Worm (Caenorhabditis elegans) whole organism, late embryonic: ENCODE results near the gene idpa-3.

Source experiments
- C08G9.2 ChIP-seq: sonication (generic microtip); optimal IDR thresholded peaks from 2 replicates; lab custom pipeline; 2016; ENCODE audit warnings: mild to moderate bottlenecking, missing genetic modification characterization, moderate library complexity, missing compliant biosample characterization
- K02D7.2 ChIP-seq: sonication (generic microtip); optimal IDR thresholded peaks from 2 replicates; lab custom pipeline; 2017; ENCODE audit warnings: mild to moderate bottlenecking, missing genetic modification characterization, missing compliant biosample characterization
- T23F11.4 ChIP-seq: fragments of 200-800 bp; sonication (Bioruptor generic); optimal IDR thresholded peaks from 2 replicates; lab custom pipeline; 2018; ENCODE audit warnings: mild to moderate bottlenecking, missing genetic modification characterization, missing compliant biosample characterization
- ama-1 ChIP-seq: fragments of 150-350 bp; optimal IDR thresholded peaks from 2 replicates; lab custom pipeline; 2014
- ceh-2 ChIP-seq: sonication (generic microtip); optimal IDR thresholded peaks from 2 replicates; lab custom pipeline; 2016; ENCODE audit warnings: missing genotype, missing genetic modification characterization, missing compliant biosample characterization
- hlh-30 ChIP-seq: sonication (generic microtip); optimal IDR thresholded peaks from 2 replicates; lab custom pipeline; 2017; ENCODE audit warnings: antibody characterized with exemption, missing genetic modification characterization, missing compliant biosample characterization; ENCODE audit not compliant: insufficient read depth
- nfya-1 ChIP-seq: sonication (generic microtip); optimal IDR thresholded peaks from 2 replicates; lab custom pipeline; 2017; ENCODE audit warnings: missing genetic modification characterization, mild to moderate bottlenecking, missing compliant biosample characterization, antibody characterized with exemption, moderate library complexity
- odd-2 ChIP-seq: sonication (generic microtip); optimal IDR thresholded peaks from 2 replicates; lab custom pipeline; 2017; ENCODE audit warnings: antibody characterized with exemption, mild to moderate bottlenecking, missing genetic modification characterization, missing compliant biosample characterization
- pha-4 ChIP-seq: fragments of 150-350 bp; optimal IDR thresholded peaks from 2 replicates; lab custom pipeline; 2018; ENCODE audit warnings: missing biosample characterization, missing genetic modification reagents, missing genetic modification characterization
- pqm-1 ChIP-seq: sonication (generic microtip); optimal IDR thresholded peaks from 2 replicates; lab custom pipeline; 2016; ENCODE audit warnings: missing genetic modification characterization, missing compliant biosample characterization
- ref-2 ChIP-seq: sonication (generic microtip); optimal IDR thresholded peaks from 2 replicates; lab custom pipeline; 2016; ENCODE audit warnings: missing genetic modification characterization, missing compliant biosample characterization
- sox-4 ChIP-seq: sonication (generic microtip); optimal IDR thresholded peaks from 2 replicates; lab custom pipeline; 2017; ENCODE audit warnings: mild to moderate bottlenecking, missing genetic modification characterization, inconsistent platforms, missing compliant biosample characterization
- unc-3 ChIP-seq, 2 experiments: fragments of 200-800 bp in 1 of 2; sonication (Bioruptor generic) in 1 of 2; sonication (generic microtip) in 1 of 2; conservative IDR thresholded peaks in 1 of 2; optimal IDR thresholded peaks in 1 of 2; 2 replicates each; pipeline versions ENCODE4 v1.3.6 to Lab custom; 2016 to 2022; ENCODE audit warnings: missing compliant biosample characterization in 2 of 2, missing genetic modification characterization in 2 of 2, missing genetic modification reagents in 1 of 2

- TF ChIP-seq K02D7.2 (tag; lab: Kevin White, UChicago): no peak
- no peak for TF ChIP-seq ref-2
- no peak for TF ChIP-seq unc-3 (GFP tag; conservative IDR thresholded peaks at IDR 0.05; lab: Robert Waterston, UW)
- no peak for TF ChIP-seq unc-3 (tag; optimal IDR thresholded peaks at IDR 0.05; lab: Kevin White, UChicago)
- TF ChIP-seq ceh-2: no peak
- no peak for TF ChIP-seq odd-2 (tag; lab: Kevin White, UChicago)
- no peak for TF ChIP-seq pqm-1 (tag; lab: Kevin White, UChicago)
- no peak for TF ChIP-seq sox-4 (tag; lab: Kevin White, UChicago)
- no peak for TF ChIP-seq ama-1 (lab: Kevin White, UChicago)
- TF ChIP-seq hlh-30 (tag; lab: Kevin White, UChicago): no peak
- TF ChIP-seq C08G9.2 (tag; lab: Kevin White, UChicago): no peak
- TF ChIP-seq nfya-1 (tag; lab: Kevin White, UChicago): no peak
- no peak for TF ChIP-seq pha-4 (tag; lab: Kevin White, UChicago)
- TF ChIP-seq T23F11.4 (GFP tag; lab: Kevin White, UChicago): no peak
Observed at ce11 chrX:10338100-10338499, 1.9 kb downstream of the idpa-3 start, which contains the start of gene cut-5.
